Worm (Caenorhabditis elegans) whole organism, L4 larva: ENCODE measurements around the gene sri-74.

Experiments
- ama-1 ChIP-seq: fragments of 150-350 bp; optimal IDR thresholded peaks from 2 replicates; lab custom pipeline; 2014; ENCODE audit warnings: inconsistent platforms, mixed read lengths
- fos-1 ChIP-seq: fragments of 150-350 bp; optimal IDR thresholded peaks from 2 replicates; lab custom pipeline; 2014; ENCODE audit warnings: missing biosample characterization, missing genetic modification characterization
- lin-13 ChIP-seq: fragments of 150-350 bp; optimal IDR thresholded peaks from 2 replicates; lab custom pipeline; 2014; ENCODE audit warnings: missing biosample characterization, missing genetic modification reagents, missing genetic modification characterization
- lsy-2 ChIP-seq, 2 experiments: fragments of 150-350 bp in 1 of 2; sonication (generic microtip) in 1 of 2; optimal IDR thresholded peaks; 2 replicates each; lab custom pipeline; 2014 to 2017; ENCODE audit warnings: missing biosample characterization in 2 of 2, missing genetic modification characterization in 2 of 2
- mdl-1 ChIP-seq, 2 experiments: fragments of 150-350 bp in 1 of 2; sonication (generic microtip) in 1 of 2; optimal IDR thresholded peaks; 2 replicates each; lab custom pipeline; 2014 to 2017; ENCODE audit warnings: missing biosample characterization in 2 of 2, missing genetic modification characterization in 2 of 2
- nhr-102 ChIP-seq: sonication (generic microtip); optimal IDR thresholded peaks from 2 replicates; lab custom pipeline; 2016; ENCODE audit warnings: mild to moderate bottlenecking, missing genetic modification characterization, moderate library complexity, missing compliant biosample characterization
- nhr-28 ChIP-seq: fragments of 150-350 bp; optimal IDR thresholded peaks from 2 replicates; lab custom pipeline; 2014; ENCODE audit warnings: missing biosample characterization, missing genetic modification characterization
- unc-39 ChIP-seq: sonication (generic microtip); optimal IDR thresholded peaks from 2 replicates; lab custom pipeline; 2017; ENCODE audit warnings: missing biosample characterization, missing genetic modification characterization
- unc-62 ChIP-seq, 3 experiments: fragments of 150-350 bp in 1 of 3; sonication (generic microtip); optimal IDR thresholded peaks in 2 of 3; peaks in 1 of 3; 1 replicate in 1 of 3; 2 replicates in 2 of 3; lab custom pipeline; 2014 to 2017; ENCODE audit warnings: missing biosample characterization in 3 of 3, missing genetic modification characterization in 3 of 3, missing genetic modification reagents in 3 of 3, missing genotype in 1 of 3

DNA sequence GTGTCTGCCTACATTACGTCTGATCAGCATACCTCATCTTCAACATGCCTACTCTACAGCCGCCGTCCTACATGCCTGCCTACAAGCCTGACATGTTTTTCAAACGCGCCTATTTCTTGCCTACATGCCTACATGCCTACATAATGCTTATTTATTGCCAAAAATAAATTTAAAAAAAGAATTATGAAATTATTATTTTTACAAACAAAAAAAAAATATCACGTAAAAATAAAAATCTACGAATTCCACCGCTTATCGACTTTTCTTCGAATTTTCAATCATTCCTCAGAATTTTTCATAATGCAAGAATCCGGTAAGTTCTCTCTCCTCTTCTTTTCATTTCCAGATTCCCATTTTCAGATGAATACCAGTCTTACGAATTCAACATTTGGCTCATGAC is 39.5 kb upstream of the sri-74 start, which contains the start of gene D2062.5:
- TF ChIP-seq nhr-28 (tag; lab: Kevin White, UChicago) (no peak), ama-1 (lab: Kevin White, UChicago) (no peak), unc-39 (tag; lab: Kevin White, UChicago) (no peak), lsy-2 (tag; optimal IDR thresholded peaks at IDR 0.05; lab: Kevin White, UChicago) (no peak), mdl-1 (tag; optimal IDR thresholded peaks at IDR 0.05; lab: Kevin White, UChicago) (no peak), unc-62 (GFP tag; optimal IDR thresholded peaks at IDR 0.05 in 1 of 2; lab: Kevin White, UChicago) (no peak), unc-62 (tag; optimal IDR thresholded peaks at IDR 0.05; lab: Kevin White, UChicago) (no peak), lin-13 (GFP tag; lab: Kevin White, UChicago) (no peak), fos-1 (tag; lab: Kevin White, UChicago) (no peak), nhr-102 (tag; lab: Kevin White, UChicago) (no peak)
